Worm (Caenorhabditis elegans): Measurements from ENCODE around the gene C55A1.11.
"Not testable (repeated sequence)": the region's sequence is repeated elsewhere in the genome, so short reads cannot be mapped to it uniquely, and the experiment has no call there.

The C55A1.11 gene

ce11 chrV:15638853-15639252, 13.2 kb downstream of the C55A1.11 start, which contains the start of gene srz-44:
Gene srz-44 (minus strand): TSS chrV:15638953.
- TF ChIP-seq aly-2 (tag; optimal IDR thresholded peaks at IDR 0.05), result no peak
- no peak for TF ChIP-seq fos-1 (tag; optimal IDR thresholded peaks at IDR 0.05)
- no peak for TF ChIP-seq nhr-67 (tag; optimal IDR thresholded peaks at IDR 0.05)
- TF ChIP-seq nhr-23 (tag; optimal IDR thresholded peaks at IDR 0.05), result no peak
- no peak for TF ChIP-seq nhr-11 (tag; optimal IDR thresholded peaks at IDR 0.05)
- no peak for TF ChIP-seq nhr-12 (tag; optimal IDR thresholded peaks at IDR 0.05)
- no peak for TF ChIP-seq elt-3 (tag; optimal IDR thresholded peaks at IDR 0.05)
- TF ChIP-seq ceh-82 (tag; optimal IDR thresholded peaks at IDR 0.05), result no peak
- no peak for TF ChIP-seq ztf-4 (tag; optimal IDR thresholded peaks at IDR 0.05)
- TF ChIP-seq nhr-28 (tag; optimal IDR thresholded peaks at IDR 0.05), result no peak
- TF ChIP-seq tbx-2 (tag; optimal IDR thresholded peaks at IDR 0.05), result no peak
- TF ChIP-seq pha-4 (tag; optimal IDR thresholded peaks at IDR 0.05), result no peak
- no peak for TF ChIP-seq daf-12 (tag; optimal IDR thresholded peaks at IDR 0.05)
- no peak for TF ChIP-seq zag-1 (tag; optimal IDR thresholded peaks at IDR 0.05)
- TF ChIP-seq unc-62 (GFP tag; optimal IDR thresholded peaks at IDR 0.05), result no peak

ce11 chrV:15643192-15643591, 17.5 kb downstream of the C55A1.11 start, which contains the start of gene C55A1.4:
Gene C55A1.4 (minus strand): TSS chrV:15643292.
- not testable (repeated sequence) for TF ChIP-seq egl-27, nhr-12, mml-1 (tag; optimal IDR thresholded peaks at IDR 0.05)

- TF ChIP-seq tbx-2 (tag; optimal IDR thresholded peaks at IDR 0.05) (no peak), nhr-67 (tag; optimal IDR thresholded peaks at IDR 0.05) (no peak), nhr-43 (tag; optimal IDR thresholded peaks at IDR 0.05; ENCODE audit: poor library complexity, severe bottlenecking) (no peak), sea-2 (GFP tag; optimal IDR thresholded peaks at IDR 0.05) (no peak), daf-12 (tag; optimal IDR thresholded peaks at IDR 0.05) (no peak), nhr-12 (tag; optimal IDR thresholded peaks at IDR 0.05) (no peak), ama-1 (optimal IDR thresholded peaks at IDR 0.05) (no peak), fkh-10 (GFP tag; optimal IDR thresholded peaks at IDR 0.05) (no peak), mml-1 (tag; optimal IDR thresholded peaks at IDR 0.05) (no peak), ztf-4 (tag; optimal IDR thresholded peaks at IDR 0.05) (no peak), aly-2 (tag; optimal IDR thresholded peaks at IDR 0.05) (no peak), egl-5 (tag; optimal IDR thresholded peaks at IDR 0.05) (no peak), nhr-23 (tag; optimal IDR thresholded peaks at IDR 0.05) (no peak), fos-1 (tag; optimal IDR thresholded peaks at IDR 0.05) (no peak), lsy-12 (tag; optimal IDR thresholded peaks at IDR 0.05) (no peak), R02D3.7 (tag; optimal IDR thresholded peaks at IDR 0.05) (no peak), nhr-11 (tag; optimal IDR thresholded peaks at IDR 0.05) (no peak), nhr-28 (tag; optimal IDR thresholded peaks at IDR 0.05) (no peak), nhr-25 (tag; optimal IDR thresholded peaks at IDR 0.05) (no peak), ceh-16 (tag; optimal IDR thresholded peaks at IDR 0.05) (no peak)
These were observed 18.9 kb downstream of the C55A1.11 start, which contains the start of gene str-23 for ce11 chrV:15644575-15644974. Gene str-23 (plus strand): TSS chrV:15644875.

ce11 chrV:15647536-15648085, 21.9 kb downstream of the C55A1.11 start, which contains the start of the genes C55A1.7 and C55A1.6:
Gene C55A1.7 (minus strand): TSS chrV:15647636.
Gene C55A1.6 (plus strand): TSS chrV:15648035.
- TF ChIP-seq pha-4 (tag; optimal IDR thresholded peaks at IDR 0.05), result peak; percentile 58

- TF ChIP-seq ceh-9 (tag; optimal IDR thresholded peaks at IDR 0.05) (no peak), snpc-4 (tag; optimal IDR thresholded peaks at IDR 0.05) (no peak), jun-1 (tag; optimal IDR thresholded peaks at IDR 0.05) (no peak), mdl-1 (tag; optimal IDR thresholded peaks at IDR 0.05) (no peak), nhr-23 (tag; optimal IDR thresholded peaks at IDR 0.05) (no peak), fkh-2 (tag; optimal IDR thresholded peaks at IDR 0.05) (no peak), nhr-12 (tag; optimal IDR thresholded peaks at IDR 0.05) (no peak), lsy-12 (tag; optimal IDR thresholded peaks at IDR 0.05) (no peak), skn-1 (tag; optimal IDR thresholded peaks at IDR 0.05) (no peak), nhr-237 (tag; optimal IDR thresholded peaks at IDR 0.05) (no peak), elt-1 (tag; optimal IDR thresholded peaks at IDR 0.05) (no peak), tbx-2 (tag; optimal IDR thresholded peaks at IDR 0.05) (no peak), R02D3.7 (tag; optimal IDR thresholded peaks at IDR 0.05) (no peak)
These were observed 24.5 kb downstream of the C55A1.11 start, which contains the start of gene sru-42 for ce11 chrV:15650167-15650566. Gene sru-42 (plus strand): TSS chrV:15650467.

All from whole organism, L3 larva.